Fruit fly (Drosophila melanogaster) whole organism, embryonic: ENCODE measurements around the gene Spps.

ENCODE experiments used
- Aef1 ChIP-seq: fragments of 200-800 bp; sonication (Bioruptor generic); IDR thresholded peaks from 3 replicates; pipeline ENCODE4 v1.3.6; 2022; ENCODE audit warnings: missing biosample characterization, missing genetic modification characterization
- CG10366 ChIP-seq: fragments of 200-800 bp; sonication (Bioruptor generic); IDR thresholded peaks from 2 replicates; pipeline ENCODE4 v1.3.6; 2022; ENCODE audit warnings: missing biosample characterization, missing genetic modification characterization
- CG11695 ChIP-seq: fragments of 200-800 bp; sonication (Bioruptor generic); IDR thresholded peaks from 3 replicates; pipeline ENCODE4 v1.3.6; 2022; ENCODE audit warnings: missing biosample characterization, missing genetic modification characterization
- CG12104 ChIP-seq: fragments of 200-800 bp; sonication (Bioruptor generic); optimal IDR thresholded peaks from 3 replicates; lab custom pipeline; 2016; ENCODE audit warnings: missing biosample characterization, missing genetic modification characterization
- CG12942 ChIP-seq: fragments of 200-800 bp; sonication (Bioruptor generic); optimal IDR thresholded peaks from 3 replicates; lab custom pipeline; 2016; ENCODE audit warnings: missing biosample characterization, missing genetic modification characterization
- CG13424 ChIP-seq: fragments of 200-800 bp; sonication (Bioruptor generic); optimal IDR thresholded peaks from 2 replicates; lab custom pipeline; 2019; ENCODE audit warnings: missing biosample characterization, mild to moderate bottlenecking, missing genetic modification characterization, moderate library complexity
- CG14667 ChIP-seq: fragments of 200-800 bp; sonication (Bioruptor generic); IDR thresholded peaks from 2 replicates; pipeline ENCODE4 v1.3.6; 2022; ENCODE audit warnings: missing biosample characterization, missing genetic modification characterization
- CG14860 ChIP-seq: fragments of 200-800 bp; sonication (Bioruptor generic); IDR thresholded peaks from 3 replicates; pipeline ENCODE4 v1.3.6; 2022; ENCODE audit warnings: missing biosample characterization, missing genetic modification characterization; ENCODE audit not compliant: partially characterized antibody
- CG15601 ChIP-seq: fragments of 200-800 bp; sonication (Bioruptor generic); optimal IDR thresholded peaks from 3 replicates; lab custom pipeline; 2019; ENCODE audit warnings: missing biosample characterization, mild to moderate bottlenecking, missing genetic modification characterization, moderate library complexity
- CG17361 ChIP-seq: fragments of 200-800 bp; sonication (Bioruptor generic); IDR thresholded peaks from 3 replicates; pipeline ENCODE4 v1.3.6; 2022; ENCODE audit warnings: missing biosample characterization, missing genetic modification characterization
- CG18011 ChIP-seq: fragments of 200-800 bp; sonication (Bioruptor generic); optimal IDR thresholded peaks from 2 replicates; lab custom pipeline; 2017; ENCODE audit warnings: missing biosample characterization, missing genetic modification characterization, mild to moderate bottlenecking, moderate library complexity, missing genotype
- CG18599 ChIP-seq: fragments of 200-800 bp; sonication (Bioruptor generic); optimal IDR thresholded peaks from 3 replicates; lab custom pipeline; 2017; ENCODE audit warnings: missing biosample characterization, missing genetic modification characterization, mild to moderate bottlenecking, moderate library complexity, missing genetic modification reagents
- CG18619 ChIP-seq: fragments of 200-800 bp; sonication (Bioruptor generic); optimal IDR thresholded peaks from 3 replicates; lab custom pipeline; 2017; ENCODE audit warnings: missing biosample characterization, mild to moderate bottlenecking, missing genetic modification characterization
- CG2202 ChIP-seq: fragments of 200-800 bp; sonication (Bioruptor generic); optimal IDR thresholded peaks from 2 replicates; lab custom pipeline; 2018; ENCODE audit warnings: missing biosample characterization, mild to moderate bottlenecking, missing genetic modification characterization
- CG2875 ChIP-seq: fragments of 200-800 bp; sonication (Bioruptor generic); optimal IDR thresholded peaks from 2 replicates; lab custom pipeline; 2017; ENCODE audit warnings: missing biosample characterization, mild to moderate bottlenecking, missing genetic modification characterization, missing genetic modification reagents
- CG30431 ChIP-seq: fragments of 200-800 bp; sonication (Bioruptor generic); optimal IDR thresholded peaks from 2 replicates; lab custom pipeline; 2017; ENCODE audit warnings: missing biosample characterization, missing genetic modification characterization
- CG31224 ChIP-seq: fragments of 200-800 bp; sonication (Bioruptor generic); IDR thresholded peaks from 2 replicates; pipeline ENCODE4 v1.3.6; 2022; ENCODE audit warnings: missing biosample characterization, missing genetic modification characterization
- CG3838 ChIP-seq: fragments of 200-800 bp; sonication (Bioruptor generic); optimal IDR thresholded peaks from 3 replicates; lab custom pipeline; 2016; ENCODE audit warnings: missing biosample characterization, missing genetic modification characterization
- CG4424 ChIP-seq: fragments of 200-800 bp; sonication (Bioruptor generic); optimal IDR thresholded peaks from 3 replicates; lab custom pipeline; 2016; ENCODE audit warnings: missing biosample characterization, missing genetic modification characterization
- CG4617 ChIP-seq: fragments of 200-800 bp; sonication (Bioruptor generic); optimal IDR thresholded peaks from 3 replicates; lab custom pipeline; 2016; ENCODE audit warnings: missing biosample characterization, missing genetic modification characterization, borderline replicate concordance
- CG7786 ChIP-seq: fragments of 200-800 bp; sonication (Bioruptor generic); optimal IDR thresholded peaks from 2 replicates; lab custom pipeline; 2016; ENCODE audit warnings: missing biosample characterization, missing genetic modification characterization
- CG7987 ChIP-seq: fragments of 200-800 bp; sonication (Bioruptor generic); optimal IDR thresholded peaks from 2 replicates; lab custom pipeline; 2018; ENCODE audit warnings: missing biosample characterization, mild to moderate bottlenecking, missing genetic modification characterization, moderate library complexity
- CG8089 ChIP-seq: fragments of 200-800 bp; sonication (Bioruptor generic); optimal IDR thresholded peaks from 3 replicates; lab custom pipeline; 2016; ENCODE audit warnings: missing biosample characterization, missing genetic modification characterization
- CG8359 ChIP-seq: fragments of 200-800 bp; sonication (Bioruptor generic); optimal IDR thresholded peaks from 2 replicates; lab custom pipeline; 2017; ENCODE audit warnings: missing biosample characterization, mild to moderate bottlenecking, missing genetic modification characterization, borderline replicate concordance
- CG9817 ChIP-seq: fragments of 200-800 bp; sonication (Bioruptor generic); optimal IDR thresholded peaks from 2 replicates; lab custom pipeline; 2018; ENCODE audit warnings: missing biosample characterization, mild to moderate bottlenecking, missing genetic modification characterization, moderate library complexity
- CTCF ChIP-seq: fragments of 200-800 bp; sonication (Bioruptor generic); optimal IDR thresholded peaks from 2 replicates; lab custom pipeline; 2017; ENCODE audit warnings: missing biosample characterization, mild to moderate bottlenecking, missing genetic modification characterization, moderate library complexity
- Dip3 ChIP-seq: fragments of 200-800 bp; sonication (Bioruptor generic); optimal IDR thresholded peaks from 3 replicates; lab custom pipeline; 2016; ENCODE audit warnings: missing biosample characterization, missing genetic modification characterization
- Lhr ChIP-seq: fragments of 200-800 bp; sonication (Bioruptor generic); optimal IDR thresholded peaks from 3 replicates; lab custom pipeline; 2017; ENCODE audit warnings: mild to moderate bottlenecking, missing biosample characterization, missing genetic modification reagents, missing genetic modification characterization
- Max ChIP-seq: fragments of 200-800 bp; sonication (Bioruptor generic); optimal IDR thresholded peaks from 2 replicates; lab custom pipeline; 2016; ENCODE audit warnings: missing biosample characterization, mild to moderate bottlenecking, missing genetic modification characterization
- Poxn ChIP-seq: fragments of 200-800 bp; sonication (Bioruptor generic); IDR thresholded peaks from 2 replicates; pipeline ENCODE4 v1.3.6; 2022; ENCODE audit warnings: missing biosample characterization, missing genetic modification characterization
- Sox102F ChIP-seq: fragments of 200-800 bp; sonication (Bioruptor generic); optimal IDR thresholded peaks from 2 replicates; lab custom pipeline; 2018; ENCODE audit warnings: missing biosample characterization, mild to moderate bottlenecking, missing genetic modification characterization, moderate library complexity
- Stat92E ChIP-seq, 3 experiments: fragments of >200 bp in 2 of 3; fragments of 200-800 bp in 1 of 3; sonication (Bioruptor generic) in 1 of 3; optimal IDR thresholded peaks; 2 replicates each; lab custom pipeline; 2017 to 2019; ENCODE audit warnings: missing biosample characterization in 3 of 3, missing genetic modification characterization in 3 of 3, mild to moderate bottlenecking in 1 of 3, moderate library complexity in 1 of 3
- Trl ChIP-seq, 3 experiments: fragments of >200 bp in 2 of 3; fragments of 200-800 bp in 1 of 3; sonication (Bioruptor generic) in 1 of 3; optimal IDR thresholded peaks; 2 replicates in 1 of 3; 3 replicates in 2 of 3; lab custom pipeline; 2016 to 2017; ENCODE audit warnings: missing biosample characterization in 1 of 3, missing genetic modification characterization in 1 of 3
- bigmax ChIP-seq: fragments of 200-800 bp; sonication (Bioruptor generic); optimal IDR thresholded peaks from 2 replicates; lab custom pipeline; 2018; ENCODE audit warnings: missing biosample characterization, mild to moderate bottlenecking, missing genetic modification characterization
- dysf ChIP-seq: fragments of 200-800 bp; sonication (Bioruptor generic); IDR thresholded peaks from 3 replicates; pipeline ENCODE4 v1.3.6; 2022; ENCODE audit warnings: missing biosample characterization, missing genetic modification characterization
- emc ChIP-seq: fragments of 200-800 bp; sonication (Bioruptor generic); optimal IDR thresholded peaks from 2 replicates; lab custom pipeline; 2016; ENCODE audit warnings: missing biosample characterization, missing genetic modification characterization
- ftz-f1 ChIP-seq: fragments of 200-800 bp; sonication (Bioruptor generic); optimal IDR thresholded peaks from 2 replicates; lab custom pipeline; 2016; ENCODE audit warnings: missing biosample characterization, missing genetic modification characterization
- gro ChIP-seq: fragments of 200-800 bp; sonication (Bioruptor generic); optimal IDR thresholded peaks from 2 replicates; lab custom pipeline; 2016; ENCODE audit warnings: missing biosample characterization, missing genetic modification characterization
- inv ChIP-seq: fragments of 200-800 bp; sonication (Bioruptor generic); IDR thresholded peaks from 2 replicates; pipeline ENCODE4 v1.3.6; 2022; ENCODE audit warnings: missing biosample characterization, missing genetic modification characterization; ENCODE audit not compliant: partially characterized antibody
- kni ChIP-seq: fragments of 200-800 bp; sonication (Bioruptor generic); optimal IDR thresholded peaks from 3 replicates; lab custom pipeline; 2017; ENCODE audit warnings: mild to moderate bottlenecking, missing biosample characterization, missing genetic modification reagents, missing genetic modification characterization
- lmd ChIP-seq: fragments of 200-800 bp; sonication (Bioruptor generic); IDR thresholded peaks from 2 replicates; pipeline ENCODE4 v1.3.6; 2022; ENCODE audit warnings: missing biosample characterization, missing genetic modification characterization
- lov ChIP-seq, 2 experiments: fragments of 200-800 bp in 1 of 2; fragments of >200 bp in 1 of 2; sonication (Bioruptor generic) in 1 of 2; IDR thresholded peaks in 1 of 2; optimal IDR thresholded peaks in 1 of 2; 2 replicates in 1 of 2; 3 replicates in 1 of 2; pipeline versions ENCODE4 v1.3.6 to Lab custom; 2017 to 2022; ENCODE audit warnings: missing biosample characterization in 1 of 2, missing genetic modification characterization in 1 of 2
- p53 ChIP-seq: fragments of 200-800 bp; sonication (Bioruptor generic); optimal IDR thresholded peaks from 2 replicates; lab custom pipeline; 2016; ENCODE audit warnings: missing biosample characterization, missing genetic modification characterization
- pfk ChIP-seq: fragments of 200-800 bp; sonication (Bioruptor generic); optimal IDR thresholded peaks from 2 replicates; lab custom pipeline; 2018; ENCODE audit warnings: missing biosample characterization, mild to moderate bottlenecking, missing genetic modification characterization, moderate library complexity
- pita ChIP-seq: fragments of 200-800 bp; sonication (Bioruptor generic); optimal IDR thresholded peaks from 2 replicates; lab custom pipeline; 2017; ENCODE audit warnings: missing biosample characterization, mild to moderate bottlenecking, missing genetic modification characterization
- tgo ChIP-seq: fragments of 200-800 bp; sonication (Bioruptor generic); IDR thresholded peaks from 3 replicates; pipeline ENCODE4 v1.3.6; 2022; ENCODE audit warnings: missing biosample characterization, missing genetic modification characterization
- toy ChIP-seq: fragments of 200-800 bp; sonication (Bioruptor generic); IDR thresholded peaks from 2 replicates; pipeline ENCODE4 v1.3.6; 2022; ENCODE audit warnings: missing biosample characterization, missing genetic modification characterization
- usp ChIP-seq: fragments of >200 bp; optimal IDR thresholded peaks from 2 replicates; lab custom pipeline; 2017; ENCODE audit warnings: missing biosample characterization, missing genetic modification characterization

Spps gene

DNA sequence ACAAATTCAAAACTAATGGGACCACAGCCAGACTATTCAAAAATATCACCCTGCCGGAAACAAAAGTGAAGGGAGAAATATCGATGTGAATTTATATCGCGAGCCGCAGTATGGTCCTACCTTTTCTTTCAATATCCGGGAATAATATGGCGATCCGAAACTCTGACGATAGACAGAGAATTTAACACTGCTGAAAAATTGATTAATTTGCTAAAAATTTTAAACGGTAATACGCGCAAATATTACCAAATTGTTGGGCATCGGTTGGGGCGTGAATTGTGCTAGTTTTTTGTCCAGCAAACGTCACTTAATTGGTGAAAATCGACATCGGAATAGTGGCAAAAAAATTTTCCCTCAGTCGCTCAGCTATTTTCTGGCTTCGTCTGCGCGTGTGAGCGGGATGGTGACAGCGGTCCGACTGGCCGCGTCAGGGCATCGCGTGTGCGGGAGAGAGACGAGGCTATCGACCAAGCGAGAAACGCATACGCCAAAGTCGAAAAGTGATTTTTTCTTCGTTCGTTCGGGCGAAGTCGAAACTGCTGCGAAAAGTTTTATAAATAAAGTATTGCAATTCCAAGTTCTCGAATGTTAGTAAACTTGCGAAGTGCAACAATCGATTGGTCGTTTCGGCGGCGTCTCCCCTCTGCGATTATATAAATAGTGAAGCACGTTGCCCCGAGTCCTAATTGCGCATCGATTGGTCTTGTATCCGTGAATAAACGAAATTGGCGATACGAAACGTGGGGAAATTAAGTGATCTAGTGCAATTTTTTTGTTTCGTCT lies 3.9 kb upstream of the Spps start, which contains the start of gene mask (continued):
- TF ChIP-seq ftz-f1 (GFP tag; lab: Kevin White, UChicago) (no peak), CG12942 (GFP tag; lab: Kevin White, UChicago) (peak; percentile 38), CG17361 (peak; percentile 86; the same call in 2 of the 3 replicates), usp (GFP tag; lab: Kevin White, UChicago) (no peak), CG2202 (peak; percentile 39), Dip3 (GFP tag; lab: Kevin White, UChicago) (peak; percentile 80), dysf (GFP tag; lab: Robert Waterston, UW) (peak; percentile 65; the same call in 2 of the 3 replicates), Stat92E (GFP tag; optimal IDR thresholded peaks at IDR 0.05; lab: Kevin White, UChicago) (peak in 1 of 3 experiments; percentile 56), CG7987 (peak; percentile 93), pita (GFP tag; lab: Kevin White, UChicago) (no peak), bigmax (GFP tag; lab: Kevin White, UChicago) (peak; percentile 12), Poxn (GFP tag; lab: Robert Waterston, UW) (no peak), tgo (GFP tag; lab: Robert Waterston, UW) (peak; percentile 67), CG10366 (GFP tag; lab: Robert Waterston, UW) (peak; percentile 76), Aef1 (GFP tag; lab: Robert Waterston, UW) (peak; percentile 69), CG2875 (GFP tag; lab: Kevin White, UChicago) (peak; percentile 54), Trl (optimal IDR thresholded peaks at IDR 0.05; lab: Kevin White, UChicago) (no peak), Trl (GFP tag; optimal IDR thresholded peaks at IDR 0.05; lab: Kevin White, UChicago) (peak; percentile 87), p53 (GFP tag; lab: Kevin White, UChicago) (peak; percentile 74), CG18599 (peak; percentile 83), CG8089 (GFP tag; lab: Kevin White, UChicago) (peak; percentile 86), CG9817 (peak; percentile 81), CG8359 (peak; percentile 47), CG3838 (GFP tag; lab: Kevin White, UChicago) (no peak), CG31224 (GFP tag; lab: Robert Waterston, UW) (peak; percentile 67), CTCF (GFP tag; lab: Kevin White, UChicago) (peak; percentile 44), CG4424 (GFP tag; lab: Kevin White, UChicago) (peak; percentile 70), Max (peak; percentile 61), CG13424 (tag; lab: Kevin White, UChicago) (peak; percentile 39), CG18011 (GFP tag; lab: Kevin White, UChicago) (peak; percentile 64), CG14667 (GFP tag; lab: Robert Waterston, UW) (peak; percentile 67), Lhr (GFP tag; lab: Kevin White, UChicago) (peak; percentile 63), emc (peak; percentile 81), CG7786 (GFP tag; lab: Kevin White, UChicago) (peak; percentile 18), pfk (GFP tag; lab: Kevin White, UChicago) (peak; percentile 70), lov (optimal IDR thresholded peaks at IDR 0.05; lab: Kevin White, UChicago) (no peak), lov (GFP tag; IDR thresholded peaks at IDR 0.05; lab: Robert Waterston, UW) (peak; percentile 91), CG12104 (GFP tag; lab: Kevin White, UChicago) (peak; percentile 81), CG4617 (GFP tag; lab: Kevin White, UChicago) (peak; percentile 74), CG11695 (GFP tag; lab: Robert Waterston, UW) (0 out of 3 replicates have a peak, but pooled peaks have one; percentile 24), CG30431 (peak; percentile 33), toy (GFP tag; lab: Robert Waterston, UW) (0 out of 2 replicates have a peak, but pooled peaks have one; percentile 28), CG15601 (tag; lab: Kevin White, UChicago) (peak; percentile 70), gro (peak; percentile 76), CG14860 (no peak), CG18619 (GFP tag; lab: Kevin White, UChicago) (peak; percentile 88), kni (GFP tag; lab: Kevin White, UChicago) (peak; percentile 70), Sox102F (GFP tag; lab: Kevin White, UChicago) (no peak), lmd (peak; percentile 58), inv (GFP tag; lab: Robert Waterston, UW) (no peak)
